Worm (Caenorhabditis elegans): ENCODE measurements around the gene nhr-130.

Gene nhr-130

DNA sequence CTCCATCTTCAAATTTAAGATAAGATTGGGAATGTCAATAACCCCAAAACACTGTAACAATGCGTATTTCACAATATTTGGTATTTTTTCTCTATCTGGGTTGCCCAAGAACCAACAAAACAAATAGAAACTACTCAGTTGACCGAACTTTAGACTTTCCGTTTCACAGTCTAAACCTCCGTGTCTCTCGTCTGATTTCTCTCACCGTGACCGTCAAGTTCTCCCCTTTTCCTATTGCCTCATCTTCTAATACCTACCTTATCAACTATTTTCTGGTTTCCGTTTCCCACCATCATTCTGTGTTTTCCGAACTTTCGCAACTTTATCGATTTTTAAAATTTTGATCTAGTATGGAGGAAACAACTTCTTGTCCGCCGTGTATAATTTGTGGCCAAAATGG lies 11.1 kb upstream of the nhr-130 start, which contains the start of gene nhr-131:
nhr-131 (plus strand) TSS at position 87 of the 400 bp plus-strand sequence.
- TF ChIP-seq unc-62 (GFP tag; optimal IDR thresholded peaks at IDR 0.05), result no peak
- TF ChIP-seq gmeb-1 (tag; optimal IDR thresholded peaks at IDR 0.05), result peak; percentile 20
- peak; percentile 73 for TF ChIP-seq sma-9 (GFP tag; optimal IDR thresholded peaks at IDR 0.05)
- TF ChIP-seq sma-9 (tag; optimal IDR thresholded peaks at IDR 0.05), result no peak
- no peak for TF ChIP-seq nhr-77 (tag; optimal IDR thresholded peaks at IDR 0.05)
- TF ChIP-seq nhr-25 (tag; optimal IDR thresholded peaks at IDR 0.05), result no peak
- TF ChIP-seq R02D3.7 (tag; optimal IDR thresholded peaks at IDR 0.05), result no peak
- TF ChIP-seq nhr-129 (tag; optimal IDR thresholded peaks at IDR 0.05), result peak; percentile 48
- TF ChIP-seq dmd-4 (tag; optimal IDR thresholded peaks at IDR 0.05), result no peak
- TF ChIP-seq fos-1 (tag; optimal IDR thresholded peaks at IDR 0.05), result peak; percentile 72
- TF ChIP-seq crh-2 (tag; optimal IDR thresholded peaks at IDR 0.05), result peak; percentile 27

DNA sequence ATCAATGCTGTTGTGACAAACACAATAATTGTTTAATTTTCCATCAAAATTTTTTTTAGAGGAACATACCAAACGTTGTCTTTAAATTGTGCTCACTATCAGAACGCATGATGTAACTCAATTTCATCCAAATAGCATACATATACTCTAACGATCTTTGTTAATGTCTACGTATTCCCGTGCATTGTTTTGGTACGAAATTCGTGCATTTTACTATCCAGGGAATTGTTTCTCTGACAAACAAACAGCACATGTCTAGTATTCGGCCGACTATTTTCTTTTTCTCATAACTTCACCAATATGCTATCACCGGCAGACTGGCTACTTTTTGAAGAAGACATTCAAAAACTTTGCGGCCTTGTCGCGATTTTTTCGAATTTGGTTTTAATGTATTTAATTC lies 8.3 kb upstream of the nhr-130 start, which contains the start of gene str-196:
str-196 (plus strand) TSS at position 301 of the 400 bp plus-strand sequence.
- TF ChIP-seq nhr-21 (tag; optimal IDR thresholded peaks at IDR 0.05) (no peak), sem-4 (tag; optimal IDR thresholded peaks at IDR 0.05) (no peak), ceh-16 (tag; optimal IDR thresholded peaks at IDR 0.05) (no peak), ceh-82 (tag; optimal IDR thresholded peaks at IDR 0.05) (no peak), zag-1 (tag; optimal IDR thresholded peaks at IDR 0.05) (no peak), elt-1 (tag; optimal IDR thresholded peaks at IDR 0.05) (no peak), C34F6.9 (tag; optimal IDR thresholded peaks at IDR 0.05) (no peak), nhr-25 (tag; optimal IDR thresholded peaks at IDR 0.05) (no peak), crh-2 (tag; optimal IDR thresholded peaks at IDR 0.05) (no peak), nhr-77 (tag; optimal IDR thresholded peaks at IDR 0.05) (no peak)

DNA sequence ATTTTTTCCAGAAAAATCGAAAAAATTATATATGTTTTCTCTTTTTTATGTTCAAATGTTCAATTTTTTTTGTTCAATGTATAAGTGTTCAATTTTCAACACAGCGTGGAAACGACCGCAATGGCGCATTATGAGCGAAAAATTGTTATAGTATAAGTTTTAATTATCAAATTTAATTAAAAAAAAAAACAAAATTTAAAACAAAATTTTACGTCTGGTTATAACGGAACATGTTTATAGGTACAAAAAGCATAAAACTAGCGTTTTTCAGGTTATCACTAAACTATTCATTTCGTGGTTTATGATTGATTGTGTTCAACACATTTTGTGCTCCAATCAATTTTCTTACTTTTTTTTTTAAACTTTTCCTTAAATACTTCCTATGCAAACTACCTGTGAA lies 6.2 kb upstream of the nhr-130 start, which contains the start of gene nhr-106:
nhr-106 (plus strand) TSS at position 301 of the 400 bp plus-strand sequence.
- peak; percentile 41 for TF ChIP-seq fos-1 (tag; optimal IDR thresholded peaks at IDR 0.05)
- TF ChIP-seq nhr-129 (tag; optimal IDR thresholded peaks at IDR 0.05), result no peak

DNA sequence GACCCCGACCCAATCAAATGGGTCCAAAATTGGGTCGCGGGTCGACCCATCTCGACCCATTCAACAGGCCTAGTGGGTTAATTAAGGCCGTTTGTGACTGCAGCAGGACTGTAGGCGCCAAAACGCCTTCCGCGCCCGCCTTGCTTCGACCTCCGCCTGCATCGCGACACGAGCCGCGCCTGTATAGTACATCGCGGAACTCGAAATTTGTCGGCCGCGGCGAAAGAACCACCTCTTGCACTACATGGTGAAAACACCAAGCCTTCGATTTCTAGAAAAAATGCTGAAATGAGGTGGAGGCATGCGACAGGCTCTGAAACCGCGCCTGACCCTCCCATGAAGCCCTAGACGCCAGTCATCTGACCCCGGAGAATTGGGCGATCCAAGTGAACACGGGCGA lies 4.8 kb upstream of the nhr-130 start:
- TF ChIP-seq blmp-1 (tag; optimal IDR thresholded peaks at IDR 0.05; ENCODE audit: insufficient read depth) (no peak), ztf-4 (tag; optimal IDR thresholded peaks at IDR 0.05) (no peak), mbf-1 (tag; optimal IDR thresholded peaks at IDR 0.05) (no peak), sma-9 (GFP tag; optimal IDR thresholded peaks at IDR 0.05) (no peak), sma-9 (tag; optimal IDR thresholded peaks at IDR 0.05) (no peak), nhr-10 (tag; optimal IDR thresholded peaks at IDR 0.05) (no peak), sma-3 (GFP tag; optimal IDR thresholded peaks at IDR 0.05) (no peak), fos-1 (tag; optimal IDR thresholded peaks at IDR 0.05) (no peak), unc-55 (GFP tag; optimal IDR thresholded peaks at IDR 0.05) (no peak), mdl-1 (tag; optimal IDR thresholded peaks at IDR 0.05) (no peak), peb-1 (tag; optimal IDR thresholded peaks at IDR 0.05) (no peak), aly-2 (tag; optimal IDR thresholded peaks at IDR 0.05) (no peak), unc-62 (GFP tag; optimal IDR thresholded peaks at IDR 0.05) (no peak), crh-2 (tag; optimal IDR thresholded peaks at IDR 0.05) (no peak), unc-39 (tag; optimal IDR thresholded peaks at IDR 0.05) (no peak), nhr-25 (tag; optimal IDR thresholded peaks at IDR 0.05) (no peak), lin-13 (GFP tag; optimal IDR thresholded peaks at IDR 0.05) (no peak), elt-3 (tag; optimal IDR thresholded peaks at IDR 0.05) (no peak), skn-1 (tag; optimal IDR thresholded peaks at IDR 0.05) (no peak), nhr-129 (tag; optimal IDR thresholded peaks at IDR 0.05) (no peak), ztf-11 (tag; optimal IDR thresholded peaks at IDR 0.05) (no peak)

DNA sequence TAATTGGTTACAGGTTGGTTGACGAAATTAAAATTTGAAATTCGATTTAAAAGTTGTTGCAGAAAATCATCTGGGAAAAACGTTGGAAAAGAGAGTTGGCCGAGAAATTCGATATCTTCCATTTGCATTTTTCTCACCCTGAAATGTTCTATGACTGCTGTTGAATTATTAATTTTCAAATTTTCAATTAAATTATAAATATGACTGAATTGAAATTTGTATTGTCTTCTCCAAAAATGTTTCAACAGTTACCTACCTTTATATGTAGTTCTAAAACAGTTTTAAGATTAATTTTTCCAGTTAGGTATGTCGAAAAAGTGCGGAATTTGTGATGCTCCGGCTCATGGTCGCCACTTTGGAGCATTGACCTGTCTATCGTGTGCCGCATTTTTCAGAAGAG lies 3.5 kb upstream of the nhr-130 start, which contains the start of gene nhr-211:
nhr-211 (plus strand) TSS at position 301 of the 400 bp plus-strand sequence.
- TF ChIP-seq lsy-2 (tag; optimal IDR thresholded peaks at IDR 0.05), result no peak
- no peak for TF ChIP-seq nhr-237 (tag; optimal IDR thresholded peaks at IDR 0.05)
- TF ChIP-seq alr-1 (tag; optimal IDR thresholded peaks at IDR 0.05), result no peak
- no peak for TF ChIP-seq elt-3 (tag; optimal IDR thresholded peaks at IDR 0.05)
- no peak for TF ChIP-seq skn-1 (tag; optimal IDR thresholded peaks at IDR 0.05)
- no peak for TF ChIP-seq nhr-10 (tag; optimal IDR thresholded peaks at IDR 0.05)
- no peak for TF ChIP-seq nhr-21 (tag; optimal IDR thresholded peaks at IDR 0.05)
- TF ChIP-seq crh-2 (tag; optimal IDR thresholded peaks at IDR 0.05), result no peak

All from whole organism, L2 larva.